Worm (Caenorhabditis elegans): ENCODE measurements around the gene ascc-1.
A peak's percentile ranks its signal among the peaks of the same experiment; 100 is the strongest.

ascc-1 gene

DNA sequence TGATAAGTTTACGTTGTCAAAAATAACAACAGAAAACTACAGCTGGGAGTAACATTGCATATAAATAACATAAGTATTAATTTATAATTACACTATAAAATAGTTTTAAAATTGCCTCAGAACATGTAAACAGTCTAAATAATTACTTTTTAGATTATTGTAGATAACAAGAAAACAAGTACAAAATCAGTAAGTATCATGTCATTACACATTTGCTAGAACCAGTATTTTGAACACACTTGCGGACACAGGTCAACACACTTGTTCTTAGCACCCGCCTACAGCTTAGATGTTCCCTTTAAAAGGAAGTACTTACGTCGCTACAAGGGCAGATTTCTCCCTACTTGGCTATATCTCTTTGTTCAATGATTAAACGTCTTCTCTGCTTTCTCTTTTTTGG is 23.6 kb upstream of the ascc-1 start, which contains the start of gene F23F1.2:
F23F1.2 (plus strand) TSS at position 301 of the 400 bp plus-strand sequence.
- TF ChIP-seq F37D6.2 (tag; optimal IDR thresholded peaks at IDR 0.05), result no peak
- TF ChIP-seq spr-1 (tag; optimal IDR thresholded peaks at IDR 0.05), result no peak
- TF ChIP-seq nhr-77 (tag; optimal IDR thresholded peaks at IDR 0.05), result no peak
- TF ChIP-seq unc-130 (GFP tag; optimal IDR thresholded peaks at IDR 0.05), result no peak
- TF ChIP-seq zip-11 (GFP tag; IDR thresholded peaks at IDR 0.05), result no peak
- TF ChIP-seq dmd-6 (GFP tag; IDR thresholded peaks at IDR 0.05), result no peak
- no peak for TF ChIP-seq zip-2 (tag; optimal IDR thresholded peaks at IDR 0.05)
- TF ChIP-seq madf-9 (GFP tag; conservative IDR thresholded peaks at IDR 0.05), result no peak
- no peak for TF ChIP-seq ceh-62 (tag; optimal IDR thresholded peaks at IDR 0.05)
- TF ChIP-seq sdz-12 (GFP tag; optimal IDR thresholded peaks at IDR 0.05), result no peak

DNA sequence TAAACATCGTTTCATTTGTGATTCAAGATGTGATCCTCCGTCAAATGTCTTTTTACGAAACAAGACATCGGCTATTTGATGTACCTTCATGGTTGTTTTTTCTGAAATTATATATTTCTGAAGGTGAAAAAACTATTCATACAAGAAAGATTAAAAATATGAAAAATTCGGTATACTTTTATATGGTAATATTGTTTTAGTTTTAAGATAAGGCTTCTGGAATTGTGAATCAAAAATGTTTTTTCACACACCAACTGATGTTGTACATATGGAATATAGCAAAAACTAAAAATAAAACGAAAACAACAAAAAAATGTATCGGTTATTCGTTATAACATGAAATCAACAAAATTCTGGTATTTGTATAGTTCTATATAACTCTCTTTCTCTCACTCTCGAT is 20.3 kb upstream of the ascc-1 start, which contains the start of gene F23F1.6:
F23F1.6 (minus strand) TSS at position 101 of the 400 bp plus-strand sequence.
- TF ChIP-seq nhr-11 (tag; optimal IDR thresholded peaks at IDR 0.05), result no peak
- no peak for TF ChIP-seq nhr-48 (tag; optimal IDR thresholded peaks at IDR 0.05)
- no peak for TF ChIP-seq nhr-76 (tag; optimal IDR thresholded peaks at IDR 0.05)
- no peak for TF ChIP-seq zip-11 (GFP tag; IDR thresholded peaks at IDR 0.05)
- TF ChIP-seq lin-13 (GFP tag; optimal IDR thresholded peaks at IDR 0.05), result no peak
- no peak for TF ChIP-seq mxl-3 (GFP tag; optimal IDR thresholded peaks at IDR 0.05)
- no peak for TF ChIP-seq hlh-11 (tag; optimal IDR thresholded peaks at IDR 0.05)
- TF ChIP-seq nhr-77 (tag; optimal IDR thresholded peaks at IDR 0.05), result no peak
- TF ChIP-seq ceh-62 (tag; optimal IDR thresholded peaks at IDR 0.05), result no peak
- no peak for TF ChIP-seq D1046.2 (GFP tag; IDR thresholded peaks at IDR 0.05)
- no peak for TF ChIP-seq snpc-1.2 (GFP tag; IDR thresholded peaks at IDR 0.05)
- TF ChIP-seq F37D6.2 (tag; optimal IDR thresholded peaks at IDR 0.05), result no peak
- TF ChIP-seq hmg-1.1 (GFP tag; IDR thresholded peaks at IDR 0.05), result no peak
- no peak for TF ChIP-seq dmd-6 (GFP tag; IDR thresholded peaks at IDR 0.05)
- TF ChIP-seq saeg-2 (GFP tag; IDR thresholded peaks at IDR 0.05), result no peak

DNA sequence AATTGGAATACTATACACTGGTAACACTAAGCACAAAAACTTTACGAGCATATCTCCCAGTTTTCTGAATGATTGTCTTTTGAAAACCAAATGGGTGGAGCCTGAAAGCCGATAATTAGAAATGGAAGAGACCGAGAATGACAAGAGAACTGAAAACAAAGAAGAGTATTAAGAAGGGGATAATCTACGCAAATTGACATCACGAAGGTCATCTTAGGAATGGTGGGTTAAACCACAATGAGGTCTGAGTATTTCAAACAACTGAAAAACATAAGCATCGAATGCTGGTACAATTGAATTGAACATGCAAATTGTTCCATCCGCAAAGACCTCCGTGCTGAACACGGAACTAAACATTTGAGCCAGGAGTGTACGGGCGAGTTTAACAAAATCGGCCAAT is 18.0 kb upstream of the ascc-1 start, which contains the start of gene spp-24:
spp-24 (minus strand) TSS at position 101 of the 400 bp plus-strand sequence.
- TF ChIP-seq cey-2 (tag; optimal IDR thresholded peaks at IDR 0.05; ENCODE audit: borderline replicate concordance, insufficient read depth) (no peak), ceh-20 (GFP tag; IDR thresholded peaks at IDR 0.05) (no peak), vab-7 (GFP tag; IDR thresholded peaks at IDR 0.05) (no peak), spr-1 (tag; optimal IDR thresholded peaks at IDR 0.05) (no peak), ztf-7 (tag; optimal IDR thresholded peaks at IDR 0.05) (no peak), mdt-29 (GFP tag; IDR thresholded peaks at IDR 0.05) (no peak), F37D6.2 (tag; optimal IDR thresholded peaks at IDR 0.05) (no peak), tag-97 (GFP tag; IDR thresholded peaks at IDR 0.05) (no peak), tra-1 (GFP tag; IDR thresholded peaks at IDR 0.05) (no peak)

DNA sequence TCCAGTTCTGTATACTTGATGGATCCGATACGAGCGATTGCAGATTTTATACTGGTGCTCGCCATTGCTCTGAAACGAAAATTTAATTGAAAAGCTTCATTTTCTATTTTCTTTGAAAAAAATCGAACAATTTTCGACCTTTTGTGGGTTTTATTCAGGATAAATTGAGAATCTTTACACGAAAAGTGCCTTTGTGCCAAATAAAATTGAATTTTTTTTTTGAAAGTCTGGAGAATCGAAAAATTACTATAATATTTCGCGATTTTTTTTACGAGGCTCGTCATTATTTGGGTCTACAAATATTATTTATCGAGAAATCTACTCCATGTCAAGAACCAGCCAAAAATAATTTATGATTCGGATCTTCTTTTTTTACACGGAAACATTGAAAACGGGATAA is 15.6 kb upstream of the ascc-1 start, which contains the start of gene F23F1.10:
F23F1.10 (minus strand) TSS at position 69 of the 400 bp plus-strand sequence.
- peak; percentile 13 for TF ChIP-seq nhr-102 (tag; optimal IDR thresholded peaks at IDR 0.05)
- no peak for TF ChIP-seq rbr-2 (tag; optimal IDR thresholded peaks at IDR 0.05)
- no peak for TF ChIP-seq ceh-28 (tag; optimal IDR thresholded peaks at IDR 0.05)
- TF ChIP-seq T20F7.1 (GFP tag; optimal IDR thresholded peaks at IDR 0.05), result peak; percentile 14
- no peak for TF ChIP-seq snpc-1.2 (GFP tag; IDR thresholded peaks at IDR 0.05)
- TF ChIP-seq Y5F2A.4 (GFP tag; optimal IDR thresholded peaks at IDR 0.05), result no peak
- peak; percentile 58 for TF ChIP-seq lin-38 (GFP tag; IDR thresholded peaks at IDR 0.05)
- peak; percentile 35; the same call in 1 of the 2 replicates for TF ChIP-seq pha-4 (GFP tag; IDR thresholded peaks at IDR 0.05)
- no peak for TF ChIP-seq pha-4 (tag; optimal IDR thresholded peaks at IDR 0.05)
- no peak for TF ChIP-seq sdz-12 (GFP tag; optimal IDR thresholded peaks at IDR 0.05)

Data from whole organism, L4 larva.